Worm (Caenorhabditis elegans) whole organism, midembryonic: ENCODE data around the gene F58F9.1.

Experiments used
- T22C8.4 ChIP-seq: fragments of 200-800 bp; sonication (Bioruptor generic); IDR thresholded peaks from 2 replicates; pipeline ENCODE4 v1.3.6; 2022; ENCODE audit warnings: missing genetic modification characterization, missing compliant biosample characterization
- cog-1 ChIP-seq: sonication (generic microtip); optimal IDR thresholded peaks from 2 replicates; lab custom pipeline; 2016; ENCODE audit warnings: missing genetic modification characterization, missing compliant biosample characterization
- flt-1 ChIP-seq: fragments of 200-800 bp; sonication (Bioruptor generic); IDR thresholded peaks from 2 replicates; pipeline ENCODE4 v1.3.6; 2022; ENCODE audit warnings: missing genetic modification characterization, missing compliant biosample characterization
- med-1 ChIP-seq: sonication (generic microtip); optimal IDR thresholded peaks from 2 replicates; lab custom pipeline; 2017; ENCODE audit warnings: missing genetic modification characterization, mild to moderate bottlenecking, missing compliant biosample characterization, antibody characterized with exemption, missing genetic modification reagents; ENCODE audit not compliant: insufficient read depth
- tab-1 ChIP-seq: fragments of 200-800 bp; sonication (Bioruptor generic); IDR thresholded peaks from 2 replicates; pipeline ENCODE4 v1.3.6; 2022; ENCODE audit warnings: missing genetic modification characterization, missing compliant biosample characterization

DNA sequence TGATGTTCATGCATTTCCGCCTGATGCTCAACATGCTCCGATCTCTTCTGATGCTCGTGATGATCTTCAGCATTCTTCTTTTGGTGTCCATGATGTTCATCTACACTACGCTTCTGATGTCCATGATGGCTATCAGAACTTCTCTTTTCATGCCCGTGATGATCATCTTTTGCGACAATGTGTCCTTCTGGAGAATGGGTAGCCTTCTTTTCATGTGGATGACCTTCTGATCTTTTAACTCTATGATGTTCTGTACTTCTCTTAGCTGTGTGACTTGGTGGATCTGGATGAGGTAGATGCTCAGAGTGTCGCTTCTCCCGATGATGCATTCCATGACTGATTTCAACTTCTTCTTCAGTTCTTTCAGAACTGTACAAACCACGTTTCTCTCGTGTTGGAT is 9.3 kb downstream of the F58F9.1 start:
- TF ChIP-seq tab-1 (GFP tag; lab: Robert Waterston, UW) (no peak), med-1 (no peak), flt-1 (GFP tag; lab: Robert Waterston, UW) (no peak), T22C8.4 (GFP tag; lab: Robert Waterston, UW) (no peak), cog-1 (tag; lab: Kevin White, UChicago) (no peak)
